Fruit fly (Drosophila melanogaster): Measurements from ENCODE around the gene Or33c.

- TF ChIP-seq CG8478 (optimal IDR thresholded peaks at IDR 0.05): no peak
- TF ChIP-seq EcR (GFP tag; optimal IDR thresholded peaks at IDR 0.05): no peak
- no peak for TF ChIP-seq Dll (optimal IDR thresholded peaks at IDR 0.05)
- TF ChIP-seq psq (optimal IDR thresholded peaks at IDR 0.05): no peak
Observed at dm6 chr2L:11931603-11932002, 6.2 kb upstream of the Or33c start.

All from whole organism.